Fruit fly (Drosophila melanogaster) whole organism, embryonic: ENCODE measurements around the gene CG7362.

Source experiments
- Atf6 ChIP-seq: fragments of 200-800 bp; sonication (Bioruptor generic); IDR thresholded peaks from 2 replicates; pipeline ENCODE4 v1.3.6; 2022; ENCODE audit warnings: missing biosample characterization, missing genetic modification characterization
- Awh ChIP-seq: fragments of 200-800 bp; sonication (Bioruptor generic); IDR thresholded peaks from 2 replicates; pipeline ENCODE4, ENCODE4 v1.3.6; 2022; ENCODE audit warnings: missing biosample characterization, missing genetic modification characterization
- CG10274 ChIP-seq: fragments of 200-800 bp; sonication (Bioruptor generic); optimal IDR thresholded peaks from 3 replicates; lab custom pipeline; 2017; ENCODE audit warnings: missing biosample characterization, mild to moderate bottlenecking, missing genetic modification characterization
- CG10321 ChIP-seq: fragments of 200-800 bp; sonication (Bioruptor generic); IDR thresholded peaks from 2 replicates; pipeline ENCODE4 v1.3.6; 2022; ENCODE audit warnings: missing biosample characterization, missing genetic modification characterization
- CG10431 ChIP-seq: fragments of 200-800 bp; sonication (Bioruptor generic); optimal IDR thresholded peaks from 3 replicates; lab custom pipeline; 2018; ENCODE audit warnings: missing biosample characterization, mild to moderate bottlenecking, missing genetic modification characterization
- CG10543 ChIP-seq: fragments of 200-800 bp; sonication (Bioruptor generic); optimal IDR thresholded peaks from 3 replicates; lab custom pipeline; 2017; ENCODE audit warnings: missing biosample characterization, mild to moderate bottlenecking, missing genetic modification characterization, moderate library complexity
- CG11398 ChIP-seq: fragments of 200-800 bp; sonication (Bioruptor generic); optimal IDR thresholded peaks from 2 replicates; lab custom pipeline; 2016; ENCODE audit warnings: missing biosample characterization, missing genetic modification characterization
- CG11504 ChIP-seq: fragments of 200-800 bp; sonication (Bioruptor generic); optimal IDR thresholded peaks from 3 replicates; lab custom pipeline; 2019; ENCODE audit warnings: missing biosample characterization, mild to moderate bottlenecking, missing genetic modification characterization, moderate library complexity
- CG12155 ChIP-seq: fragments of 200-800 bp; sonication (Bioruptor generic); optimal IDR thresholded peaks from 3 replicates; lab custom pipeline; 2016; ENCODE audit warnings: missing biosample characterization, missing genetic modification characterization
- CG12659 ChIP-seq: fragments of 200-800 bp; sonication (Bioruptor generic); optimal IDR thresholded peaks from 3 replicates; lab custom pipeline; 2017; ENCODE audit warnings: mild to moderate bottlenecking, missing biosample characterization, missing genetic modification reagents, missing genetic modification characterization
- CG12744 ChIP-seq: fragments of 200-800 bp; sonication (Bioruptor generic); optimal IDR thresholded peaks from 2 replicates; lab custom pipeline; 2016; ENCODE audit warnings: missing biosample characterization, missing genetic modification characterization
- CG13287 ChIP-seq: fragments of 200-800 bp; sonication (Bioruptor generic); IDR thresholded peaks from 2 replicates; pipeline ENCODE4 v1.3.6; 2022; ENCODE audit warnings: missing biosample characterization, missing genetic modification characterization; ENCODE audit not compliant: partially characterized antibody
- CG14965 ChIP-seq: fragments of 200-800 bp; sonication (Bioruptor generic); optimal IDR thresholded peaks from 2 replicates; lab custom pipeline; 2016; ENCODE audit warnings: missing biosample characterization, missing genetic modification characterization, borderline replicate concordance
- CG16863 ChIP-seq: fragments of 200-800 bp; sonication (Bioruptor generic); optimal IDR thresholded peaks from 3 replicates; lab custom pipeline; 2016; ENCODE audit warnings: missing biosample characterization, missing genetic modification characterization
- CG17612 ChIP-seq: fragments of 200-800 bp; sonication (Bioruptor generic); IDR thresholded peaks from 2 replicates; pipeline ENCODE4 v1.3.6; 2022; ENCODE audit warnings: missing biosample characterization, missing genetic modification characterization
- CG2202 ChIP-seq: fragments of 200-800 bp; sonication (Bioruptor generic); optimal IDR thresholded peaks from 2 replicates; lab custom pipeline; 2018; ENCODE audit warnings: missing biosample characterization, mild to moderate bottlenecking, missing genetic modification characterization
- CG2678 ChIP-seq: fragments of 200-800 bp; sonication (Bioruptor generic); optimal IDR thresholded peaks from 3 replicates; lab custom pipeline; 2019; ENCODE audit warnings: missing biosample characterization, mild to moderate bottlenecking, missing genetic modification characterization, moderate library complexity
- CG30403 ChIP-seq: fragments of 200-800 bp; sonication (Bioruptor generic); optimal IDR thresholded peaks from 3 replicates; lab custom pipeline; 2016; ENCODE audit warnings: missing biosample characterization, missing genetic modification characterization
- CG33557 ChIP-seq: fragments of 200-800 bp; sonication (Bioruptor generic); optimal IDR thresholded peaks from 2 replicates; lab custom pipeline; 2019; ENCODE audit warnings: missing biosample characterization, mild to moderate bottlenecking, missing genetic modification characterization, moderate library complexity
- CG5953 ChIP-seq: fragments of 200-800 bp; sonication (Bioruptor generic); IDR thresholded peaks from 2 replicates; pipeline ENCODE4 v1.3.6; 2022; ENCODE audit warnings: missing biosample characterization, missing genetic modification characterization
- D ChIP-seq, 2 experiments: fragments of 200-800 bp in 1 of 2; fragments of >200 bp in 1 of 2; sonication (Bioruptor generic) in 1 of 2; optimal IDR thresholded peaks; 2 replicates in 1 of 2; 3 replicates in 1 of 2; lab custom pipeline; 2017; ENCODE audit warnings: mild to moderate bottlenecking in 1 of 2, missing biosample characterization in 1 of 2, missing genetic modification characterization in 1 of 2, missing genetic modification reagents in 1 of 2
- Dek ChIP-seq: fragments of 200-800 bp; sonication (Bioruptor generic); optimal IDR thresholded peaks from 3 replicates; lab custom pipeline; 2019; ENCODE audit warnings: missing biosample characterization, mild to moderate bottlenecking, missing genetic modification characterization, moderate library complexity
- Dll ChIP-seq: fragments of 200-800 bp; sonication (Bioruptor generic); IDR thresholded peaks from 4 replicates; pipeline ENCODE4 v1.3.6; 2022; ENCODE audit warnings: missing biosample characterization, missing genetic modification characterization; ENCODE audit not compliant: partially characterized antibody
- E2f1 ChIP-seq: fragments of 200-800 bp; sonication (Bioruptor generic); IDR thresholded peaks from 2 replicates; pipeline ENCODE4 v1.3.6; 2022; ENCODE audit warnings: missing biosample characterization, missing genetic modification characterization
- E2f2 ChIP-seq: fragments of 200-800 bp; sonication (Bioruptor generic); IDR thresholded peaks from 2 replicates; pipeline ENCODE4 v1.3.6; 2022; ENCODE audit warnings: missing biosample characterization, missing genetic modification characterization
- HLHmδ ChIP-seq: fragments of 200-800 bp; sonication (Bioruptor generic); optimal IDR thresholded peaks from 2 replicates; lab custom pipeline; 2018; ENCODE audit warnings: missing biosample characterization, mild to moderate bottlenecking, missing genetic modification characterization, moderate library complexity
- Hmx ChIP-seq: fragments of 200-800 bp; sonication (Bioruptor generic); optimal IDR thresholded peaks from 2 replicates; lab custom pipeline; 2016; ENCODE audit warnings: missing biosample characterization, missing genetic modification characterization
- Rx ChIP-seq: fragments of 200-800 bp; sonication (Bioruptor generic); IDR thresholded peaks from 2 replicates; pipeline ENCODE4 v1.3.6; 2022; ENCODE audit warnings: missing biosample characterization, missing genetic modification characterization
- Sry-δ ChIP-seq: fragments of 200-800 bp; sonication (Bioruptor generic); optimal IDR thresholded peaks from 2 replicates; lab custom pipeline; 2016; ENCODE audit warnings: missing biosample characterization, missing genetic modification characterization
- Tbp ChIP-seq: fragments of >200 bp; optimal IDR thresholded peaks from 2 replicates; lab custom pipeline; 2018; ENCODE audit warnings: missing biosample characterization, missing genetic modification characterization
- Vsx1 ChIP-seq: fragments of 200-800 bp; sonication (Bioruptor generic); optimal IDR thresholded peaks from 2 replicates; lab custom pipeline; 2017; ENCODE audit warnings: missing biosample characterization, mild to moderate bottlenecking, missing genetic modification characterization, missing genetic modification reagents
- aop ChIP-seq: fragments of 200-800 bp; sonication (Bioruptor generic); IDR thresholded peaks from 2 replicates; pipeline ENCODE4 v1.3.6; 2022; ENCODE audit warnings: missing biosample characterization, missing genetic modification characterization
- ara ChIP-seq: fragments of 200-800 bp; sonication (Bioruptor generic); IDR thresholded peaks from 2 replicates; pipeline ENCODE4 v1.3.6; 2022; ENCODE audit warnings: missing biosample characterization, missing genetic modification characterization
- az2 ChIP-seq: fragments of 200-800 bp; sonication (Bioruptor generic); optimal IDR thresholded peaks from 3 replicates; lab custom pipeline; 2016; ENCODE audit warnings: missing biosample characterization, missing genetic modification characterization
- cas ChIP-seq: fragments of 200-800 bp; sonication (Bioruptor generic); IDR thresholded peaks from 2 replicates; pipeline ENCODE4 v1.3.6; 2022; ENCODE audit warnings: missing biosample characterization, missing genetic modification characterization
- chm ChIP-seq: fragments of 200-800 bp; sonication (Bioruptor generic); IDR thresholded peaks from 2 replicates; pipeline ENCODE4 v1.3.6; 2022; ENCODE audit warnings: missing biosample characterization, missing genetic modification characterization
- esg ChIP-seq: fragments of 200-800 bp; sonication (Bioruptor generic); conservative IDR thresholded peaks from 2 replicates; pipeline ENCODE4 v1.3.6; 2022; ENCODE audit warnings: missing biosample characterization, missing genetic modification characterization
- ewg ChIP-seq: fragments of 200-800 bp; sonication (Bioruptor generic); optimal IDR thresholded peaks from 3 replicates; lab custom pipeline; 2017; ENCODE audit warnings: mild to moderate bottlenecking, missing biosample characterization, missing genetic modification reagents, missing genetic modification characterization
- gsb-n ChIP-seq: fragments of 200-800 bp; sonication (Bioruptor generic); optimal IDR thresholded peaks from 3 replicates; lab custom pipeline; 2018; ENCODE audit warnings: missing biosample characterization, mild to moderate bottlenecking, missing genetic modification characterization
- knrl ChIP-seq: fragments of 200-800 bp; sonication (Bioruptor generic); IDR thresholded peaks from 3 replicates; pipeline ENCODE4 v1.3.6; 2022; ENCODE audit warnings: missing biosample characterization, missing genetic modification characterization; ENCODE audit not compliant: partially characterized antibody
- luna ChIP-seq: fragments of 200-800 bp; sonication (Bioruptor generic); optimal IDR thresholded peaks from 2 replicates; lab custom pipeline; 2016; ENCODE audit warnings: missing biosample characterization, missing genetic modification characterization
- maf-S ChIP-seq: fragments of 200-800 bp; sonication (Bioruptor generic); optimal IDR thresholded peaks from 2 replicates; lab custom pipeline; 2016; ENCODE audit warnings: missing biosample characterization, missing genetic modification characterization
- odd ChIP-seq: fragments of 200-800 bp; sonication (Bioruptor generic); optimal IDR thresholded peaks from 2 replicates; lab custom pipeline; 2017; ENCODE audit warnings: missing biosample characterization, mild to moderate bottlenecking, missing genetic modification characterization
- pita ChIP-seq: fragments of 200-800 bp; sonication (Bioruptor generic); optimal IDR thresholded peaks from 2 replicates; lab custom pipeline; 2017; ENCODE audit warnings: missing biosample characterization, mild to moderate bottlenecking, missing genetic modification characterization
- pnt ChIP-seq: fragments of 200-800 bp; sonication (Bioruptor generic); optimal IDR thresholded peaks from 3 replicates; lab custom pipeline; 2016; ENCODE audit warnings: missing biosample characterization, missing genetic modification characterization
- sc ChIP-seq, 3 experiments: fragments of >200 bp in 2 of 3; fragments of 200-800 bp in 1 of 3; sonication (Bioruptor generic) in 1 of 3; optimal IDR thresholded peaks; 2 replicates in 2 of 3; 3 replicates in 1 of 3; lab custom pipeline; 2017; ENCODE audit warnings: mild to moderate bottlenecking in 1 of 3, missing biosample characterization in 1 of 3, missing genetic modification characterization in 1 of 3, missing genetic modification reagents in 1 of 3
- slbo ChIP-seq: fragments of 200-800 bp; sonication (Bioruptor generic); IDR thresholded peaks from 2 replicates; pipeline ENCODE4 v1.3.6; 2022; ENCODE audit warnings: missing biosample characterization, missing genetic modification characterization
- sqz ChIP-seq: fragments of 200-800 bp; sonication (Bioruptor generic); optimal IDR thresholded peaks from 3 replicates; lab custom pipeline; 2018; ENCODE audit warnings: missing biosample characterization, mild to moderate bottlenecking, missing genetic modification characterization
- stc ChIP-seq: fragments of 200-800 bp; sonication (Bioruptor generic); IDR thresholded peaks from 2 replicates; pipeline ENCODE4 v1.3.6; 2022; ENCODE audit warnings: missing biosample characterization, missing genetic modification characterization

CG7362 gene

dm6 chr3R:14714904-14715588, 39.2 kb downstream of the CG7362 start (continued):
- peak; percentile 14 for TF ChIP-seq Vsx1 (GFP tag; lab: Kevin White, UChicago)
- TF ChIP-seq CG12155 = no peak
- TF ChIP-seq ara (GFP tag; lab: Robert Waterston, UW) = peak; percentile 49; the same call in 1 of the 2 replicates
- peak; percentile 73 for TF ChIP-seq gsb-n (tag; lab: Kevin White, UChicago)
- TF ChIP-seq Rx = no peak
- peak; percentile 50 for TF ChIP-seq pnt (GFP tag; lab: Kevin White, UChicago)
- TF ChIP-seq Atf6 = no peak
- no peak for TF ChIP-seq HLHmδ (GFP tag; lab: Kevin White, UChicago)
- TF ChIP-seq CG33557 (GFP tag; lab: Kevin White, UChicago) = peak; percentile 9
- TF ChIP-seq CG10321 = no peak
- no peak for TF ChIP-seq CG13287
- TF ChIP-seq CG11398 = no peak
- TF ChIP-seq Tbp (GFP tag; lab: Kevin White, UChicago) = no peak
- no peak for TF ChIP-seq aop
- no peak; the same call in 1 of the 2 replicates for TF ChIP-seq CG5953 (GFP tag; lab: Robert Waterston, UW)
- no peak for TF ChIP-seq sc (optimal IDR thresholded peaks at IDR 0.05; lab: Kevin White, UChicago)
- TF ChIP-seq sc (GFP tag; optimal IDR thresholded peaks at IDR 0.05; lab: Kevin White, UChicago) = peak; percentile 51
- TF ChIP-seq chm (GFP tag; lab: Robert Waterston, UW) = peak; percentile 17; the same call in 1 of the 2 replicates
- peak; percentile 31 for TF ChIP-seq CG16863 (GFP tag; lab: Kevin White, UChicago)
- no peak for TF ChIP-seq CG12659
- no peak for TF ChIP-seq knrl (GFP tag; lab: Robert Waterston, UW)
- peak; percentile 51 for TF ChIP-seq CG2678 (tag; lab: Kevin White, UChicago)
- TF ChIP-seq D (optimal IDR thresholded peaks at IDR 0.05; lab: Kevin White, UChicago) = no peak
- TF ChIP-seq D (GFP tag; optimal IDR thresholded peaks at IDR 0.05; lab: Kevin White, UChicago) = no peak
- TF ChIP-seq luna (GFP tag; lab: Kevin White, UChicago) = no peak
- TF ChIP-seq CG17612 (GFP tag; lab: Robert Waterston, UW) = no peak
- TF ChIP-seq CG10543 (GFP tag; lab: Kevin White, UChicago) = no peak
- TF ChIP-seq sqz (GFP tag; lab: Kevin White, UChicago) = no peak
- TF ChIP-seq CG2202 (tag; lab: Kevin White, UChicago) = peak; percentile 42
- no peak for TF ChIP-seq CG10274 (GFP tag; lab: Kevin White, UChicago)
- peak; percentile 46 for TF ChIP-seq az2
- TF ChIP-seq ewg (GFP tag; lab: Kevin White, UChicago) = peak; percentile 58
- TF ChIP-seq pita (GFP tag; lab: Kevin White, UChicago) = no peak
- TF ChIP-seq Dll (GFP tag; lab: Robert Waterston, UW) = no peak
- TF ChIP-seq esg (GFP tag; lab: Robert Waterston, UW) = no peak
- TF ChIP-seq Dek (tag; lab: Kevin White, UChicago) = no peak
- TF ChIP-seq maf-S (GFP tag; lab: Kevin White, UChicago) = no peak
- TF ChIP-seq CG12744 (GFP tag; lab: Kevin White, UChicago) = no peak
- TF ChIP-seq CG30403 (GFP tag; lab: Kevin White, UChicago) = peak; percentile 14
- no peak for TF ChIP-seq Sry-δ (GFP tag; lab: Kevin White, UChicago)
- TF ChIP-seq E2f1 (GFP tag; lab: Robert Waterston, UW) = no peak
- TF ChIP-seq Hmx (GFP tag; lab: Kevin White, UChicago) = no peak
- no peak for TF ChIP-seq odd (GFP tag; lab: Kevin White, UChicago)
- TF ChIP-seq CG14965 = no peak
- no peak for TF ChIP-seq stc (GFP tag; lab: Robert Waterston, UW)
- TF ChIP-seq Awh (GFP tag; lab: Robert Waterston, UW) = no peak
- TF ChIP-seq CG11504 (tag; lab: Kevin White, UChicago) = peak; percentile 79
- TF ChIP-seq CG10431 (GFP tag; lab: Kevin White, UChicago) = peak; percentile 30
- TF ChIP-seq cas = no peak
- no peak for TF ChIP-seq E2f2 (GFP tag; lab: Robert Waterston, UW)
- no peak for TF ChIP-seq slbo (GFP tag; lab: Robert Waterston, UW)
